Worm (Caenorhabditis elegans): ENCODE results near the gene C27C12.3.

- no peak for TF ChIP-seq nhr-76 (tag; optimal IDR thresholded peaks at IDR 0.05)
- no peak for TF ChIP-seq rnt-1 (tag; optimal IDR thresholded peaks at IDR 0.05)
- no peak for TF ChIP-seq nhr-77 (tag; optimal IDR thresholded peaks at IDR 0.05)
These were observed 50.2 kb downstream of the C27C12.3 start for ce11 chrX:14815412-14815811.
